Worm (Caenorhabditis elegans): ENCODE data around the gene C34D1.4.
A peak's percentile ranks its signal among the peaks of the same experiment; 100 is the strongest.

Gene C34D1.4

ce11 chrV:13275959-13276358, 16.8 kb upstream of the C34D1.4 start, which contains the start of gene F32F2.4 (continued):
- no peak for TF ChIP-seq ama-1 (optimal IDR thresholded peaks at IDR 0.05)
- TF ChIP-seq rnt-1 (tag; optimal IDR thresholded peaks at IDR 0.05): no peak

- TF ChIP-seq elt-2 (tag; optimal IDR thresholded peaks at IDR 0.05) (peak; percentile 52), pax-3 (tag; optimal IDR thresholded peaks at IDR 0.05) (peak; percentile 38), Y116A8C.19 (tag; optimal IDR thresholded peaks at IDR 0.05; ENCODE audit: borderline replicate concordance) (no peak)
Observed at ce11 chrV:13274615-13275014, 15.5 kb upstream of the C34D1.4 start.

- no peak for TF ChIP-seq sptf-1 (tag; optimal IDR thresholded peaks at IDR 0.05)
- TF ChIP-seq nhr-77 (tag; optimal IDR thresholded peaks at IDR 0.05): no peak
- TF ChIP-seq lin-39 (tag; optimal IDR thresholded peaks at IDR 0.05): no peak
- TF ChIP-seq elt-2 (tag; optimal IDR thresholded peaks at IDR 0.05): peak; percentile 54
Observed at ce11 chrV:13273302-13273701, 14.2 kb upstream of the C34D1.4 start.

ce11 chrV:13272275-13272674, 13.2 kb upstream of the C34D1.4 start:
- no peak for TF ChIP-seq nhr-77 (tag; optimal IDR thresholded peaks at IDR 0.05)
- no peak for TF ChIP-seq unc-86 (tag; optimal IDR thresholded peaks at IDR 0.05)
- TF ChIP-seq efl-1 (optimal IDR thresholded peaks at IDR 0.05): no peak
- TF ChIP-seq efl-1 (GFP tag; optimal IDR thresholded peaks at IDR 0.05 in 1 of 2): no peak
- TF ChIP-seq blmp-1 (tag; optimal IDR thresholded peaks at IDR 0.05): no peak
- TF ChIP-seq efl-3 (GFP tag; optimal IDR thresholded peaks at IDR 0.05): no peak
- TF ChIP-seq elt-3 (tag; optimal IDR thresholded peaks at IDR 0.05): no peak
- no peak for TF ChIP-seq dpl-1 (GFP tag; optimal IDR thresholded peaks at IDR 0.05)

- no peak for TF ChIP-seq mdl-1 (tag; optimal IDR thresholded peaks at IDR 0.05)
- no peak for TF ChIP-seq mep-1 (tag; optimal IDR thresholded peaks at IDR 0.05)
- TF ChIP-seq nhr-76 (tag; optimal IDR thresholded peaks at IDR 0.05): no peak
- no peak for TF ChIP-seq hlh-17 (GFP tag; optimal IDR thresholded peaks at IDR 0.05; ENCODE audit: borderline replicate concordance)
- TF ChIP-seq lin-39 (tag; optimal IDR thresholded peaks at IDR 0.05): no peak
- no peak for TF ChIP-seq snu-23 (GFP tag; optimal IDR thresholded peaks at IDR 0.05)
- no peak for TF ChIP-seq egl-13 (tag; optimal IDR thresholded peaks at IDR 0.05)
- TF ChIP-seq elt-3 (tag; optimal IDR thresholded peaks at IDR 0.05): no peak
- no peak for TF ChIP-seq unc-86 (tag; optimal IDR thresholded peaks at IDR 0.05)
- TF ChIP-seq sptf-1 (tag; optimal IDR thresholded peaks at IDR 0.05): no peak
- TF ChIP-seq hpl-2 (GFP tag; optimal IDR thresholded peaks at IDR 0.05): peak; percentile 83
- TF ChIP-seq elt-2 (tag; optimal IDR thresholded peaks at IDR 0.05): peak; percentile 100
- no peak for TF ChIP-seq C04F5.9 (tag; optimal IDR thresholded peaks at IDR 0.05)
- TF ChIP-seq pax-3 (tag; optimal IDR thresholded peaks at IDR 0.05): peak; percentile 85
- peak; percentile 58 for TF ChIP-seq nhr-90 (tag; optimal IDR thresholded peaks at IDR 0.05; ENCODE audit: poor library complexity)
- TF ChIP-seq lin-14 (GFP tag; optimal IDR thresholded peaks at IDR 0.05): peak; percentile 26
- no peak for TF ChIP-seq C34B4.2 (tag; optimal IDR thresholded peaks at IDR 0.05)
- TF ChIP-seq isw-1 (GFP tag; IDR thresholded peaks at IDR 0.05): no peak
- TF ChIP-seq alr-1 (tag; optimal IDR thresholded peaks at IDR 0.05; ENCODE audit: borderline replicate concordance): no peak
- TF ChIP-seq lin-15B (tag; optimal IDR thresholded peaks at IDR 0.05): no peak
- no peak for TF ChIP-seq nhr-77 (tag; optimal IDR thresholded peaks at IDR 0.05)
- TF ChIP-seq efl-3 (GFP tag; optimal IDR thresholded peaks at IDR 0.05): no peak
- TF ChIP-seq ztf-11 (tag; optimal IDR thresholded peaks at IDR 0.05): no peak
- peak; percentile 83 for TF ChIP-seq tlp-1 (tag; optimal IDR thresholded peaks at IDR 0.05)
- no peak for TF ChIP-seq ceh-8 (GFP tag; optimal IDR thresholded peaks at IDR 0.05)
- no peak for TF ChIP-seq unc-30 (tag; optimal IDR thresholded peaks at IDR 0.05)
- TF ChIP-seq tbx-2 (tag; optimal IDR thresholded peaks at IDR 0.05): no peak
- peak in 1 of 2 experiments; percentile 60 for TF ChIP-seq lsy-2 (tag; optimal IDR thresholded peaks at IDR 0.05)
- 0 out of 2 replicates have a peak, but pooled peaks have one; percentile 31 for TF ChIP-seq nhr-19 (GFP tag; conservative IDR thresholded peaks at IDR 0.05)
- no peak for TF ChIP-seq C16A3.4 (tag; optimal IDR thresholded peaks at IDR 0.05)
- no peak for TF ChIP-seq zag-1 (tag; optimal IDR thresholded peaks at IDR 0.05)
- no peak for TF ChIP-seq fos-1 (tag; optimal IDR thresholded peaks at IDR 0.05)
- TF ChIP-seq pqm-1 (tag; optimal IDR thresholded peaks at IDR 0.05): peak; percentile 86
- peak; percentile 25 for TF ChIP-seq nhr-20 (tag; optimal IDR thresholded peaks at IDR 0.05)
- TF ChIP-seq nhr-71 (tag; optimal IDR thresholded peaks at IDR 0.05): peak; percentile 44
- no peak for TF ChIP-seq nhr-47 (tag; optimal IDR thresholded peaks at IDR 0.05)
- TF ChIP-seq rnt-1 (tag; optimal IDR thresholded peaks at IDR 0.05): no peak
- TF ChIP-seq egl-27 (tag; optimal IDR thresholded peaks at IDR 0.05): no peak
Observed at ce11 chrV:13269228-13269630, 10.1 kb upstream of the C34D1.4 start.
